Fruit fly (Drosophila melanogaster) whole organism, larva: ENCODE data around the gene CG7130.

Experiments used
- noc ChIP-seq: fragments of 200-800 bp; sonication (Bioruptor generic); optimal IDR thresholded peaks from 3 replicates; lab custom pipeline; 2019; ENCODE audit warnings: missing biosample characterization, mild to moderate bottlenecking, missing genetic modification characterization, moderate library complexity

The CG7130 gene

DNA sequence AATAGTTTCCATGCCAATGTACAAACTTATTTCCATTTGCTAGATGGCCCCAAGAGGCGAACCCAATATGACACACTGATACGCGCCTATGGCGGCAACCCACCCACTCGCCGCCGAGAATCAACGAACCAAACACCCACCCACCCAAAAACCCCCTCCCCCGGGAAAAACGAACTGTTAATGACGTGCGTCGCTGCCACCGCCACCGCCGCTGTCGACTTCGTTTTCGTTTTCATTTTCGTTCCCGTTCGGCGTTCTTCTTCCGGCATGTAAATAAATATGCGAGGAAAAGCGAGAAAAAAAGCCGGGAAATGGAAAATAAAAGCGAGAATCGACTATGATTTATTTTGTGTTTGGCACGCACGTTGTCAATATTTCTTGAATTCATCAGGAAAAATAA lies 24.4 kb downstream of the CG7130 start:
- TF ChIP-seq noc (tag; lab: Kevin White, UChicago) = no peak

DNA sequence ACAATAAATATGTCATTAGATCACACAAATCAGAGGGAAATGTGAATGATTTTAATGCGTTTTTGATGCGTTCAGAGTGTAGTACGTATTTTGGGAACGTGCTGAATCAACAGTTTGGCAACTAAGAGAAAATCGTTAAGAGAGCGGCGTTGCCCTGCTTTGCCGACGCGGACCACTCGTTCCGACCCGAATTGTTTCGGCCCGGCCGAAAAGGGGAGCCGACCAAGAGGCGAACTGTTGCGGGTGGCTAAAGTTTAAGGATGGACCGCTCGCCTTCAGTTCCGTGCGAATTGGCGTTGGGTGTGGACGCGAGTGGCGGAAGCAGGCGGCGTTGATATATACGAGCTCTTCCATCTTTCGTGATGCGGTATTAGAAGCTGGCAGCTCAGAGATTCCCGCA lies 40.8 kb downstream of the CG7130 start, which contains the start of gene Oct-TyrR:
Gene Oct-TyrR (plus strand): TSS at position 287 of the 400 bp plus-strand sequence.
- no peak for TF ChIP-seq noc (tag; lab: Kevin White, UChicago)

DNA sequence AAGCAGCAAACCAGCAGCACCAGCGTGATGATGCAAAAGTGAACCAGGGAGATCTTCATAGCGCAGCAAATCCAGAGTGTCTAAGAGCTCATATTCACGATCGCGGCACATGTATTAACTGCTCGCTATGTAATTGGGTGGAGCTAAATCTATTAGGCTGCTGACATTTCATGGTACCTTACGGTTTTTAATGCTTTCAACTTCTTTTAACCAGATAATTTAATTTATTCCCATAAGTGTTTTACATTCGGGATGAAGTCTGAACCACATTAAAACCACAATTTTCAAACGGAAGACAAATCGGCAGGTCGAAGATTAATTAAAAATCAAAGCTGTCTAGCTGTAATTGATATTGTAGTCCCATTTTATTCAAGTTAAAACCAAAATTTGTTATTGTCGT lies 45.9 kb downstream of the CG7130 start, which contains the start of gene CG43392:
Gene CG43392 (minus strand): TSS at position 101 of the 400 bp plus-strand sequence.
- no peak for TF ChIP-seq noc (tag; lab: Kevin White, UChicago)

DNA sequence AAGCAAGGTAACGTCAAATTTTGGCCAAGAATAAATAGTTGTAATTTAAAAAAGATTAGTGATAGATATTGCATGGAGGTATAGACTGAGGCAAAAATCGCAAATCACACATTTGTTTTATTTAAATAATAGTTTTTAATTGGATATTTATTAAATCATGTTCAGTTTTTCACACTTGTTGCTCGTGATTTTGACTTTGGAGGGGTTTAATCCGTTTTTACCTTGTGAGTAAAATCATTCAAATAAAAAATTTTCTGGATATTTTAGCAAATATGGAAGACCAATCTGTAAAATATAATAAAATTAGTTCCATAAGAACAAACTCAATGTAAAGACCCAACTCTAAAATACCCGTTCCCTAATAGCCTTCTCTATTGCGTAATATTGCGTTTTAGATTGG lies 47.3 kb downstream of the CG7130 start, which contains the start of gene CG7140:
Gene CG7140 (minus strand): TSS at position 101 of the 400 bp plus-strand sequence.
- no peak for TF ChIP-seq noc (tag; lab: Kevin White, UChicago)
